Worm (Caenorhabditis elegans): ENCODE measurements around the gene mrp-6.

The mrp-6 gene

DNA sequence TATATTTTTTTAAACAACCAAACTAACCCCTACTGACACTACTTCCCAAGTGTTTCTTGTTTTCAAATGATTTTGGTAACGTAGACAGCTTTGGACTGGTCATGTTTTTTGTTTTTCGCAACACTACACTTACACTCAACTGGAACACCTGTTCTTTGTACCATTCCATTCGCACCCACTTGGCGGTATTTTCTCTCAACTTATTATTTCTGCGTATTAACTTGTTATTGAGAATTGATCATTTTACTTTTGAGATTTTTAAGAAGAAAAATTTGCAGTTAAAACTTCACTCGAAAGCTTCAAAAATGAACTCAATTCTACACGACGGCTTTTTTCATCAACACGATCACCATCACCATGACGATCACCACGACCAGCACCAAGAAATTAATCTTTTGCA lies 51.7 kb downstream of the mrp-6 start, which contains the start of gene ZK470.2:
Gene ZK470.2, plus strand, starts transcription at position 301 of the 400 bp plus-strand sequence.
- TF ChIP-seq ceh-82 (tag; optimal IDR thresholded peaks at IDR 0.05) (no peak), zag-1 (tag; optimal IDR thresholded peaks at IDR 0.05) (no peak), unc-62 (GFP tag; optimal IDR thresholded peaks at IDR 0.05 in 1 of 2) (peak in 1 of 2 experiments; percentile 72), unc-62 (tag; optimal IDR thresholded peaks at IDR 0.05) (no peak)

DNA sequence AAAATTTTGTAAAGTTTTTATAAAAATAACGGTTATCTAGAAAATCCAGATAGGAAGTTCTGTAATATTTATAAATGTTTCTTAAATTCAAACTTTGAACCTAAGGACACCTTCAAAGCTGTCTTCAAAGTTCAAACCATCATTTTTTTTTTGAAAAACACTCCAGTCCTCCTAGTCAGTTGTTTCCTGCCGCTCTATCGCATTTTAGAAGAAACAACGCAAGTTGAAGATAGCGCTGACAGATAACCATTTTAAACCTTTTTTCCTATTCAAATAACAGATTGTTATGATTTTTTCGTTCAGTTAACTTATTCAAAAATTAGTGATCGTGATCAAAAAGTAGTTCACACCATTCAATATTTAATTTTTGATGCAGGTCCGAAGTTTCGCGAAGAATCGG lies 53.2 kb downstream of the mrp-6 start:
- TF ChIP-seq pqm-1 (tag; optimal IDR thresholded peaks at IDR 0.05) (peak; percentile 70), snpc-1.2 (GFP tag; IDR thresholded peaks at IDR 0.05) (no peak), daf-16 (GFP tag; optimal IDR thresholded peaks at IDR 0.05) (no peak), daf-16 (tag; optimal IDR thresholded peaks at IDR 0.05) (peak; percentile 27), dve-1 (tag; optimal IDR thresholded peaks at IDR 0.05; ENCODE audit: insufficient read depth) (peak; percentile 21), nhr-28 (tag; optimal IDR thresholded peaks at IDR 0.05) (peak; percentile 37)

DNA sequence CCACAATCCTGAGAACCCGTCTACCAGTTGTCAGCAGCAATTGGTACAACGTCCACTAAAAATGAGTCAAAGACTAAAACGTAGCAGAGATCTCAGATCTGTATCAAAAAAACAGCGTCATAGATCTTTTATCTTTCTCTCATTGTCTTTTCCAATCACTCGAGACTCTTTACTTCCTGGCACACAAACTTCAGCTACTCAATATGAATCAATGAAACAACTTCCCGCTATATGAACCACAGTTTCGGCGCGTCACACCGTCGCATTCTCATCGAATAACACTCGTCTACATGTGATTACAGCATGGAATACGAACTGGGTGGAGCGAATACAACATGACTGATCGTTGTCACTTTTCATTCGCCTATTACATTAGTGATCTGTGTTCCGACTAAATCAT lies 54.3 kb downstream of the mrp-6 start:
- TF ChIP-seq nhr-77 (tag; optimal IDR thresholded peaks at IDR 0.05) (peak; percentile 38), nhr-28 (tag; optimal IDR thresholded peaks at IDR 0.05) (peak; percentile 60), dmd-6 (GFP tag; IDR thresholded peaks at IDR 0.05) (peak; percentile 34; the same call in 1 of the 2 replicates), mep-1 (tag; optimal IDR thresholded peaks at IDR 0.05) (peak; percentile 37), cey-2 (tag; optimal IDR thresholded peaks at IDR 0.05; ENCODE audit: borderline replicate concordance, insufficient read depth) (peak; percentile 81), fkh-10 (GFP tag; optimal IDR thresholded peaks at IDR 0.05) (no peak), lsy-2 (tag; optimal IDR thresholded peaks at IDR 0.05) (peak; percentile 16 to 70), nhr-11 (tag; optimal IDR thresholded peaks at IDR 0.05) (peak; percentile 7), zip-2 (tag; optimal IDR thresholded peaks at IDR 0.05) (no peak), daf-19 (GFP tag; conservative IDR thresholded peaks at IDR 0.05) (no peak), tra-1 (GFP tag; IDR thresholded peaks at IDR 0.05) (0 out of 2 replicates have a peak, but pooled peaks have one; percentile 25), dpl-1 (GFP tag; optimal IDR thresholded peaks at IDR 0.05) (peak; percentile 38), mxl-3 (GFP tag; optimal IDR thresholded peaks at IDR 0.05) (peak; percentile 97), aha-1 (tag) (peak; percentile 91), hlh-11 (tag; optimal IDR thresholded peaks at IDR 0.05) (peak; percentile 89), mdl-1 (tag; optimal IDR thresholded peaks at IDR 0.05) (peak in 1 of 2 experiments; percentile 79), nhr-48 (tag; optimal IDR thresholded peaks at IDR 0.05) (peak; percentile 91), gei-8 (GFP tag; optimal IDR thresholded peaks at IDR 0.05) (peak; percentile 1), unc-62 (GFP tag; optimal IDR thresholded peaks at IDR 0.05 in 1 of 2) (peak in 1 of 2 experiments; percentile 96), unc-62 (tag; optimal IDR thresholded peaks at IDR 0.05) (no peak), hif-1 (tag; optimal IDR thresholded peaks at IDR 0.05) (peak in 1 of 2 experiments; percentile 15), ceh-20 (GFP tag; IDR thresholded peaks at IDR 0.05) (peak; percentile 48; the same call in 1 of the 2 replicates), dve-1 (tag; optimal IDR thresholded peaks at IDR 0.05; ENCODE audit: insufficient read depth) (peak; percentile 20), nhr-10 (tag; optimal IDR thresholded peaks at IDR 0.05) (peak; percentile 48), nhr-76 (tag; optimal IDR thresholded peaks at IDR 0.05) (no peak), nhr-25 (tag; optimal IDR thresholded peaks at IDR 0.05; ENCODE audit: borderline replicate concordance, insufficient read depth) (peak; percentile 26), dmd-8 (GFP tag; IDR thresholded peaks at IDR 0.05) (no peak), hlh-30 (tag; optimal IDR thresholded peaks at IDR 0.05; ENCODE audit: insufficient read depth) (peak; percentile 87), lin-15B (tag; optimal IDR thresholded peaks at IDR 0.05) (no peak)

DNA sequence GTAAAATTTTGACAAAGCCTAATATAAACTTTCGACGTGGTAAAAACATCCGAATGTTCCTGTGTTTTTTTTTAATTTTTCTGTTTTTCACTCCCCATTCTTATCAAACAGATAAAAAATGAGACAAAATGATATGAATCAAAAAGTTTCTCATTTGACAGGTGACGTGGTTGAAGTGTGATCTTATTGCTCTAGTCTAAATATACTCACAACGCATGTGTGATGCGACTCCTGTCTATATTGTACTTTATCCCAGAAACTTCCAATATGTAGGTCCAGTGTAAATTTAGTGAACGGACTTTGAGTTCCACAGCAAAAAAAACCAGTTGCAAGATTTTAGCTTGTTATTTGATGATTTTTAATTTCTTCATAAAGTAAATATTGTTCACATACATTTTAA lies 55.2 kb downstream of the mrp-6 start:
- TF ChIP-seq hlh-30 (tag; optimal IDR thresholded peaks at IDR 0.05; ENCODE audit: insufficient read depth) = peak; percentile 25
- TF ChIP-seq ces-1 (GFP tag; optimal IDR thresholded peaks at IDR 0.05) = no peak
- peak in 1 of 2 experiments; percentile 3 for TF ChIP-seq hif-1 (tag; optimal IDR thresholded peaks at IDR 0.05)
- TF ChIP-seq set-16 (GFP tag; IDR thresholded peaks at IDR 0.05) = no peak
- TF ChIP-seq zip-2 (tag; optimal IDR thresholded peaks at IDR 0.05) = no peak
- no peak for TF ChIP-seq ztf-7 (tag; optimal IDR thresholded peaks at IDR 0.05)
- peak; percentile 11 for TF ChIP-seq hlh-11 (tag; optimal IDR thresholded peaks at IDR 0.05)
- TF ChIP-seq fos-1 (tag; optimal IDR thresholded peaks at IDR 0.05) = no peak
- no peak for TF ChIP-seq ceh-82 (tag; optimal IDR thresholded peaks at IDR 0.05)

All from whole organism, L4 larva.